Fruit fly (Drosophila melanogaster): Measurements from ENCODE around the gene CG13887.

The CG13887 gene

dm6 chr3L:837552-838187, at the start of gene CG13887, which contains the start of gene CG13901 (continued):
- TF ChIP-seq Gsc (GFP tag; IDR thresholded peaks at IDR 0.05) (no peak; the same call in 1 of the 2 replicates), otp (GFP tag; IDR thresholded peaks at IDR 0.05) (peak; percentile 50; the same call in 1 of the 3 replicates), row (GFP tag; IDR thresholded peaks at IDR 0.05) (peak; percentile 97), CG33557 (GFP tag; optimal IDR thresholded peaks at IDR 0.05) (peak; percentile 84), HLH3B (GFP tag; IDR thresholded peaks at IDR 0.05) (peak; percentile 87), CG6689 (GFP tag; IDR thresholded peaks at IDR 0.05) (peak; percentile 87), tll (GFP tag; optimal IDR thresholded peaks at IDR 0.05) (peak; percentile 14 to 65), CG8944 (GFP tag; optimal IDR thresholded peaks at IDR 0.05) (peak; percentile 95), hth (optimal IDR thresholded peaks at IDR 0.05) (no peak), fd64A (GFP tag; optimal IDR thresholded peaks at IDR 0.05) (peak; percentile 45), nerfin-2 (GFP tag; IDR thresholded peaks at IDR 0.05; ENCODE audit: partially characterized antibody) (no peak), seq (GFP tag; IDR thresholded peaks at IDR 0.05) (peak; percentile 79), psq (GFP tag; optimal IDR thresholded peaks at IDR 0.05) (peak; percentile 80), CG7372 (GFP tag; IDR thresholded peaks at IDR 0.05) (peak; percentile 86), CG13296 (GFP tag; optimal IDR thresholded peaks at IDR 0.05) (peak; percentile 86), CG7987 (GFP tag; optimal IDR thresholded peaks at IDR 0.05) (peak; percentile 84), so (GFP tag; IDR thresholded peaks at IDR 0.05) (peak; percentile 84; the same call in 2 of the 3 replicates), btn (GFP tag; optimal IDR thresholded peaks at IDR 0.05) (peak; percentile 52), Abd-B (GFP tag; optimal IDR thresholded peaks at IDR 0.05) (peak; percentile 94), wdn (GFP tag; IDR thresholded peaks at IDR 0.05) (peak; percentile 79), luna (GFP tag; optimal IDR thresholded peaks at IDR 0.05) (peak; percentile 83), CG10431 (GFP tag; optimal IDR thresholded peaks at IDR 0.05) (peak; percentile 33), NK7.1 (GFP tag; optimal IDR thresholded peaks at IDR 0.05) (peak; percentile 77), Neu2 (GFP tag; optimal IDR thresholded peaks at IDR 0.05; ENCODE audit: borderline replicate concordance) (peak; percentile 25), sisA (GFP tag; IDR thresholded peaks at IDR 0.05) (peak; percentile 86), CHES-1-like (GFP tag; optimal IDR thresholded peaks at IDR 0.05) (peak; percentile 94), CG12219 (GFP tag; optimal IDR thresholded peaks at IDR 0.05) (peak; percentile 79), dan (GFP tag; IDR thresholded peaks at IDR 0.05) (no peak; the same call in 1 of the 2 replicates), CG6791 (GFP tag; IDR thresholded peaks at IDR 0.05; ENCODE audit: partially characterized antibody) (no peak), NfI (GFP tag; optimal IDR thresholded peaks at IDR 0.05) (peak; percentile 90), caup (GFP tag; optimal IDR thresholded peaks at IDR 0.05; ENCODE audit: severe bottlenecking) (peak; percentile 86), Optix (GFP tag; IDR thresholded peaks at IDR 0.05) (peak; percentile 78), Dad (GFP tag; optimal IDR thresholded peaks at IDR 0.05) (peak; percentile 91), CG11093 (GFP tag; IDR thresholded peaks at IDR 0.05) (peak; percentile 78), CG13287 (GFP tag; IDR thresholded peaks at IDR 0.05; ENCODE audit: partially characterized antibody) (peak; percentile 76), Adf1 (GFP tag; IDR thresholded peaks at IDR 0.05) (peak; percentile 72), Ets97D (GFP tag; optimal IDR thresholded peaks at IDR 0.05) (peak; percentile 85), Lhr (GFP tag; optimal IDR thresholded peaks at IDR 0.05) (peak; percentile 85), pnt (GFP tag; optimal IDR thresholded peaks at IDR 0.05) (peak; percentile 93), ken (GFP tag; IDR thresholded peaks at IDR 0.05) (peak; percentile 87)

DNA sequence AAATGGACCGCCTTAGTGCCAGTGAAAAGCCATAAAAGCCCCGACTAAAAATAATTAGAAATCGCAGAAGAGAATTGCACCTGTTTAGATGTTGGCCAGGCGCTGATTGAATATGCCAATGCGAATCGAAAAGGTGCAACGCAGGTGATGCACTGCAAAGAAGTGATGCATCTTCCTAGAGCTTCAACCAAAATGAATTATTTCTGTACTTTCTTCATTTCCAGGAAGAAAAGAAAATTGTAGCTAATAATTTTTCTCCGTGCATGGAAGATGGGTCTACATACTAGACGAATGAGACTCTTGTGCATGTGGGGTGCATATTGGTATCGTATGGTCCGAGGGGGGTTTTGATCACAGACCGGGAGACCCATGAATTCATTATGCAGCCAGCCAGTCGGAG, 48.7 kb upstream of the CG13887 start:
- TF ChIP-seq CG11695 (GFP tag; IDR thresholded peaks at IDR 0.05) (no peak), lola (GFP tag; optimal IDR thresholded peaks at IDR 0.05) (no peak), Six4 (GFP tag; optimal IDR thresholded peaks at IDR 0.05) (no peak), twi (tag; optimal IDR thresholded peaks at IDR 0.05) (peak; percentile 11), sens (GFP tag) (peak; percentile 41)
